Fruit fly (Drosophila melanogaster) whole organism, prepupa: ENCODE results near the gene PIG-H.

Experiments used
- CG11762 ChIP-seq: fragments of 200-800 bp; sonication (Bioruptor generic); optimal IDR thresholded peaks from 3 replicates; lab custom pipeline; 2016; ENCODE audit warnings: missing biosample characterization, missing genetic modification characterization; ENCODE audit not compliant: insufficient read depth
- CG31627 ChIP-seq: fragments of 200-800 bp; sonication (Bioruptor generic); optimal IDR thresholded peaks from 3 replicates; lab custom pipeline; 2016; ENCODE audit warnings: missing biosample characterization, missing genetic modification characterization
- CG6792 ChIP-seq: fragments of 200-800 bp; sonication (Bioruptor generic); optimal IDR thresholded peaks from 3 replicates; lab custom pipeline; 2016; ENCODE audit warnings: missing biosample characterization, missing genetic modification characterization
- Eip78C ChIP-seq: fragments of 200-800 bp; sonication (Bioruptor generic); peaks from one replicate; lab custom pipeline; 2016; ENCODE audit warnings: missing biosample characterization, missing genetic modification characterization
- Smox ChIP-seq: fragments of 200-800 bp; sonication (Bioruptor generic); optimal IDR thresholded peaks from 3 replicates; lab custom pipeline; 2016; ENCODE audit warnings: missing biosample characterization, missing genetic modification characterization
- acj6 ChIP-seq: fragments of 200-800 bp; sonication (Bioruptor generic); optimal IDR thresholded peaks from 3 replicates; lab custom pipeline; 2016; ENCODE audit warnings: missing biosample characterization, missing genetic modification characterization
- cyc ChIP-seq: fragments of 200-800 bp; sonication (Bioruptor generic); optimal IDR thresholded peaks from 3 replicates; lab custom pipeline; 2016; ENCODE audit warnings: missing biosample characterization, missing genetic modification characterization
- eg ChIP-seq: fragments of 200-800 bp; sonication (Bioruptor generic); IDR thresholded peaks from 3 replicates; pipeline ENCODE4 v1.3.6; 2022; ENCODE audit warnings: missing biosample characterization, missing genetic modification characterization
- net ChIP-seq: fragments of 200-800 bp; sonication (Bioruptor generic); optimal IDR thresholded peaks from 3 replicates; lab custom pipeline; 2016; ENCODE audit warnings: missing biosample characterization, missing genetic modification characterization

- TF ChIP-seq Smox (GFP tag; lab: Kevin White, UChicago) (no peak), CG6792 (GFP tag; lab: Kevin White, UChicago) (no peak), net (no peak), CG31627 (GFP tag; lab: Kevin White, UChicago) (no peak), CG11762 (GFP tag; lab: Kevin White, UChicago) (no peak), acj6 (GFP tag; lab: Kevin White, UChicago) (no peak), eg (GFP tag; lab: Robert Waterston, UW) (no peak), cyc (no peak), Eip78C (GFP tag; lab: Kevin White, UChicago) (no peak)
These were observed 854 bp upstream of the PIG-H start for dm6 chr3R:7998778-7999177.
